Worm (Caenorhabditis elegans): ENCODE measurements around the gene ZK1290.5.

DNA sequence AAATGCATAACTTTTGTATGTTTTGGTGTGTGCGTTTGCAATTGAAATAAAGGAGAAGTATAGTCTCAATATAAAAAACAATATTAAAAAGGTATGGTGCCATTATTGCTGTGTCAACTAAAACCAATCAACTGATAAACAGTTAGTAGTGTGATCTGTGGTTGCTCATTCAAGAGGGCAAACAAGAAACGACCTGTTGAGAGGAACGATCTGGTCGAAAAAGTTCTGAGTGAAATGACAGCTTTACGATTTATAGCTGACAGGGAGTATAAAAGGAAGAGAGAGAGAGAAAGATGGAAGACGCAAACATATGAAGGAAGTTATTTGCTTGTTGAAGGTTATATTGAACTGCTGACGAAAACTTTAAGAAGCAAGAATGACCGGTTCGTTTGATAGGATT is 28.5 kb downstream of the ZK1290.5 start:
- TF ChIP-seq med-1 (GFP tag; optimal IDR thresholded peaks at IDR 0.05; ENCODE audit: insufficient read depth) (no peak), flt-1 (GFP tag; IDR thresholded peaks at IDR 0.05) (no peak), T22C8.4 (GFP tag; IDR thresholded peaks at IDR 0.05) (no peak)

All from whole organism, midembryonic.